Worm (Caenorhabditis elegans): ENCODE measurements around the gene dna-2.

DNA sequence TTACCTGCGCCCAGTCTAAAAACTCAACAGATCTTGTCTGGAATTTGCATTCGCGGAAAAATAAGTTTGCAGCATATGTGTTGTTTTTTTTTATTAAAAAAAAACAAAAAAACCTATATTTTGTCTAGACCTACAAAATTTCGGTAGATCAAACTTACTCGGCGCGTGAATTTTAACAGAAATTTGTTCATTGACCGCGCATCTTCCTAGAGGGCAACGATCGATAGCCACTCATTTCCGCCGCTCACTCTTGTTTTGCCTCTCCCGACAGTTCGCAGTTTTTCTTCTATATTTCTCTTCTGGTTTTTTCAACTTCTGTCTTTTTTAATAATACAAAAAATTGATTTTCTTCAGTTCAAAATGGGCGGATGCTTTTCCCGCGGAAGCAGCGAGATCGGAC is 32.2 kb downstream of the dna-2 start, which contains the start of gene F43G6.7:
- no peak for TF ChIP-seq Y116A8C.19 (tag; optimal IDR thresholded peaks at IDR 0.05; ENCODE audit: borderline replicate concordance)
- TF ChIP-seq zip-4 (GFP tag; optimal IDR thresholded peaks at IDR 0.05) = no peak
- no peak for TF ChIP-seq nhr-90 (tag; optimal IDR thresholded peaks at IDR 0.05; ENCODE audit: poor library complexity)
- TF ChIP-seq nhr-19 (GFP tag; conservative IDR thresholded peaks at IDR 0.05) = no peak
- TF ChIP-seq tbx-2 (tag; optimal IDR thresholded peaks at IDR 0.05) = no peak
- no peak for TF ChIP-seq nhr-84 (tag; optimal IDR thresholded peaks at IDR 0.05)
- no peak for TF ChIP-seq lin-13 (GFP tag; optimal IDR thresholded peaks at IDR 0.05)
- TF ChIP-seq elt-2 (tag; optimal IDR thresholded peaks at IDR 0.05) = no peak

Measured in whole organism, L1 larva.